Worm (Caenorhabditis elegans) whole organism, late embryonic: ENCODE data around the gene ufd-2.

ENCODE experiments used
- ahr-1 ChIP-seq: sonication (generic microtip); optimal IDR thresholded peaks from 2 replicates; lab custom pipeline; 2016; ENCODE audit warnings: missing genetic modification characterization, missing compliant biosample characterization
- nfya-1 ChIP-seq: sonication (generic microtip); optimal IDR thresholded peaks from 2 replicates; lab custom pipeline; 2017; ENCODE audit warnings: missing genetic modification characterization, mild to moderate bottlenecking, missing compliant biosample characterization, antibody characterized with exemption, moderate library complexity
- rnt-1 ChIP-seq: sonication (generic microtip); optimal IDR thresholded peaks from 2 replicates; lab custom pipeline; 2016; ENCODE audit warnings: missing genetic modification characterization, missing compliant biosample characterization

- TF ChIP-seq nfya-1 (tag; lab: Kevin White, UChicago) (no peak), ahr-1 (tag; lab: Kevin White, UChicago) (no peak), rnt-1 (tag; lab: Kevin White, UChicago) (no peak)
Observed at ce11 chrII:8059532-8059931, 3.0 kb upstream of the ufd-2 start.
